Worm (Caenorhabditis elegans) whole organism, young adult: Measurements from ENCODE around the gene srw-77.
A peak's percentile ranks its signal among the peaks of the same experiment; 100 is the strongest.

Source experiments
- B0336.3 ChIP-seq: fragments of 200-800 bp; sonication (Bioruptor generic); IDR thresholded peaks from 2 replicates; pipeline ENCODE4 v1.3.6; 2022; ENCODE audit warnings: missing genetic modification characterization, missing compliant biosample characterization
- C06A6.2 ChIP-seq: fragments of 200-800 bp; sonication (Bioruptor generic); conservative IDR thresholded peaks from 2 replicates; pipeline ENCODE4 v1.3.6; 2022; ENCODE audit warnings: missing genetic modification characterization, missing compliant biosample characterization
- F22D6.2 ChIP-seq: sonication (generic microtip); optimal IDR thresholded peaks from 2 replicates; lab custom pipeline; 2016; ENCODE audit warnings: mild to moderate bottlenecking, missing genetic modification characterization, missing compliant biosample characterization
- F49E8.2 ChIP-seq: sonication (generic microtip); optimal IDR thresholded peaks from 3 replicates; lab custom pipeline; 2017; ENCODE audit warnings: missing genetic modification characterization, mild to moderate bottlenecking, missing compliant biosample characterization, antibody characterized with exemption, moderate library complexity; ENCODE audit not compliant: insufficient read depth
- F57C9.4 ChIP-seq: sonication (generic microtip); optimal IDR thresholded peaks from 2 replicates; lab custom pipeline; 2017; ENCODE audit warnings: mild to moderate bottlenecking, missing genetic modification characterization, missing compliant biosample characterization
- K11D2.4 ChIP-seq: fragments of 200-800 bp; sonication (Bioruptor generic); IDR thresholded peaks from 2 replicates; pipeline ENCODE4 v1.3.6; 2022; ENCODE audit warnings: missing genetic modification reagents, missing genetic modification characterization, missing compliant biosample characterization
- T07F8.4 ChIP-seq: sonication (generic microtip); optimal IDR thresholded peaks from 2 replicates; lab custom pipeline; 2016; ENCODE audit warnings: mild to moderate bottlenecking, missing genetic modification characterization, moderate library complexity, missing compliant biosample characterization
- T26A5.8 ChIP-seq: sonication (generic microtip); optimal IDR thresholded peaks from 2 replicates; lab custom pipeline; 2016; ENCODE audit warnings: missing genetic modification characterization, missing compliant biosample characterization
- Y56A3A.18 ChIP-seq: fragments of 200-800 bp; sonication (Bioruptor generic); IDR thresholded peaks from 2 replicates; pipeline ENCODE4 v1.3.6; 2022; ENCODE audit warnings: missing genetic modification reagents, missing genetic modification characterization, missing compliant biosample characterization
- Y79H2A.3 ChIP-seq: fragments of 200-800 bp; sonication (Bioruptor generic); conservative IDR thresholded peaks from 2 replicates; pipeline ENCODE4 v1.3.6; 2022; ENCODE audit warnings: missing genetic modification reagents, missing genetic modification characterization, missing compliant biosample characterization
- ZK185.1 ChIP-seq: sonication (generic microtip); optimal IDR thresholded peaks from 2 replicates; lab custom pipeline; 2016; ENCODE audit warnings: mild to moderate bottlenecking, missing genetic modification characterization, missing compliant biosample characterization; ENCODE audit not compliant: poor library complexity, severe bottlenecking
- akir-1 ChIP-seq: fragments of 200-800 bp; sonication (Bioruptor generic); optimal IDR thresholded peaks from 2 replicates; lab custom pipeline; 2018; ENCODE audit warnings: mild to moderate bottlenecking, missing genetic modification characterization, moderate library complexity, missing compliant biosample characterization
- ama-1 ChIP-seq, 3 experiments: fragments of 150-350 bp in 1 of 3; sonication (generic microtip) in 2 of 3; optimal IDR thresholded peaks; 2 replicates each; lab custom pipeline; 2014 to 2018; ENCODE audit warnings: missing biosample characterization in 2 of 3, missing genetic modification characterization in 2 of 3, missing genetic modification reagents in 2 of 3
- aptf-2 ChIP-seq: fragments of 200-800 bp; sonication (Bioruptor generic); conservative IDR thresholded peaks from 2 replicates; pipeline ENCODE4 v1.3.6; 2022; ENCODE audit warnings: missing genetic modification reagents, missing genetic modification characterization, missing compliant biosample characterization
- bed-2 ChIP-seq: fragments of 200-800 bp; sonication (Bioruptor generic); IDR thresholded peaks from 2 replicates; pipeline ENCODE4 v1.3.6; 2022; ENCODE audit warnings: missing genetic modification reagents, missing genetic modification characterization, missing compliant biosample characterization
- cebp-2 ChIP-seq: fragments of 200-800 bp; sonication (Bioruptor generic); IDR thresholded peaks from 2 replicates; pipeline ENCODE4 v1.3.6; 2022; ENCODE audit warnings: missing genetic modification characterization, missing compliant biosample characterization
- ceh-91 ChIP-seq: fragments of 200-800 bp; sonication (Bioruptor generic); IDR thresholded peaks from 2 replicates; pipeline ENCODE4 v1.3.6; 2022; ENCODE audit warnings: missing genetic modification reagents, missing genetic modification characterization, missing compliant biosample characterization
- die-1 ChIP-seq: sonication (generic microtip); optimal IDR thresholded peaks from 2 replicates; lab custom pipeline; 2016; ENCODE audit warnings: missing genotype, mild to moderate bottlenecking, missing genetic modification characterization, missing compliant biosample characterization
- dox-1 ChIP-seq: fragments of 200-800 bp; sonication (Bioruptor generic); IDR thresholded peaks from 2 replicates; pipeline ENCODE4 v1.3.6; 2022; ENCODE audit warnings: missing genetic modification reagents, missing genetic modification characterization, missing compliant biosample characterization
- efl-1 ChIP-seq: fragments of 150-350 bp; optimal IDR thresholded peaks from 2 replicates; lab custom pipeline; 2014; ENCODE audit warnings: missing biosample characterization, missing genetic modification reagents, missing genetic modification characterization
- hmg-1.2 ChIP-seq: fragments of 200-800 bp; sonication (Bioruptor generic); IDR thresholded peaks from 2 replicates; pipeline ENCODE4 v1.3.6; 2022; ENCODE audit warnings: missing genetic modification reagents, missing genetic modification characterization, missing compliant biosample characterization
- lin-40 ChIP-seq: sonication (generic microtip); optimal IDR thresholded peaks from 2 replicates; lab custom pipeline; 2016; ENCODE audit warnings: missing genetic modification characterization, mild to moderate bottlenecking, missing compliant biosample characterization, missing genotype, missing genetic modification reagents
- lsy-27 ChIP-seq: sonication (generic microtip); optimal IDR thresholded peaks from 2 replicates; lab custom pipeline; 2017; ENCODE audit warnings: missing genetic modification characterization, mild to moderate bottlenecking, missing compliant biosample characterization, antibody characterized with exemption, missing genotype, borderline replicate concordance; ENCODE audit not compliant: insufficient read depth
- madf-10 ChIP-seq: sonication (generic microtip); optimal IDR thresholded peaks from 2 replicates; lab custom pipeline; 2016; ENCODE audit warnings: mild to moderate bottlenecking, missing genetic modification characterization, missing compliant biosample characterization
- mcd-1 ChIP-seq: fragments of 200-800 bp; sonication (Bioruptor generic); IDR thresholded peaks from 2 replicates; pipeline ENCODE4 v1.3.6; 2022; ENCODE audit warnings: missing genetic modification reagents, missing genetic modification characterization, missing compliant biosample characterization
- mel-28 ChIP-seq: sonication (generic microtip); optimal IDR thresholded peaks from 2 replicates; lab custom pipeline; 2016; ENCODE audit warnings: borderline replicate concordance, mild to moderate bottlenecking, missing genetic modification characterization, missing compliant biosample characterization
- mes-4 ChIP-seq: sonication (generic microtip); optimal IDR thresholded peaks from 2 replicates; lab custom pipeline; 2016; ENCODE audit warnings: missing genotype, missing genetic modification characterization, missing compliant biosample characterization
- nfya-2 ChIP-seq: fragments of 200-800 bp; sonication (Bioruptor generic); IDR thresholded peaks from 2 replicates; pipeline ENCODE4 v1.3.6; 2022; ENCODE audit warnings: missing genetic modification reagents, missing genetic modification characterization, missing compliant biosample characterization
- nfyb-1 ChIP-seq: fragments of 200-800 bp; sonication (Bioruptor generic); IDR thresholded peaks from 2 replicates; pipeline ENCODE4 v1.3.6; 2022; ENCODE audit warnings: missing genetic modification reagents, missing genetic modification characterization, missing compliant biosample characterization
- nhr-120 ChIP-seq: fragments of 200-800 bp; sonication (Bioruptor generic); IDR thresholded peaks from 2 replicates; pipeline ENCODE4 v1.3.6; 2022; ENCODE audit warnings: missing genetic modification characterization, missing compliant biosample characterization
- nhr-27 ChIP-seq: fragments of 200-800 bp; sonication (Bioruptor generic); optimal IDR thresholded peaks from 2 replicates; lab custom pipeline; 2018; ENCODE audit warnings: mild to moderate bottlenecking, missing genetic modification characterization, moderate library complexity, missing compliant biosample characterization
- pha-4 ChIP-seq: fragments of 150-350 bp; sonication (generic microtip); optimal IDR thresholded peaks from 2 replicates; lab custom pipeline; 2014; ENCODE audit warnings: missing biosample characterization, missing genetic modification reagents, missing genetic modification characterization
- rpc-1 ChIP-seq, 2 experiments: fragments of 150-350 bp in 1 of 2; sonication (generic microtip) in 1 of 2; optimal IDR thresholded peaks; 2 replicates each; lab custom pipeline; 2014 to 2018; ENCODE audit warnings: missing biosample characterization in 1 of 2, missing genetic modification characterization in 1 of 2, missing genetic modification reagents in 1 of 2, missing genotype in 1 of 2
- sea-2 ChIP-seq: fragments of 200-800 bp; sonication (Bioruptor generic); IDR thresholded peaks from 2 replicates; pipeline ENCODE4 v1.3.6; 2022; ENCODE audit warnings: missing genetic modification characterization, missing compliant biosample characterization
- snpc-1.1 ChIP-seq: sonication (generic microtip); optimal IDR thresholded peaks from 2 replicates; lab custom pipeline; 2017; ENCODE audit warnings: missing genetic modification characterization, mild to moderate bottlenecking, missing compliant biosample characterization, antibody characterized with exemption, moderate library complexity, missing genotype, missing genetic modification reagents; ENCODE audit not compliant: insufficient read depth
- snpc-1.3 ChIP-seq: sonication (generic microtip); optimal IDR thresholded peaks from 2 replicates; lab custom pipeline; 2017; ENCODE audit warnings: missing genetic modification characterization, mild to moderate bottlenecking, missing compliant biosample characterization, antibody characterized with exemption, moderate library complexity, missing genotype, missing genetic modification reagents; ENCODE audit not compliant: insufficient read depth
- somi-1 ChIP-seq: fragments of 200-800 bp; sonication (Bioruptor generic); optimal IDR thresholded peaks from 2 replicates; lab custom pipeline; 2018; ENCODE audit warnings: mild to moderate bottlenecking, missing genetic modification characterization, missing compliant biosample characterization
- unc-130 ChIP-seq: sonication (generic microtip); optimal IDR thresholded peaks from 2 replicates; lab custom pipeline; 2016; ENCODE audit warnings: missing genetic modification reagents, missing genetic modification characterization, missing compliant biosample characterization
- zfh-2 ChIP-seq: fragments of 200-800 bp; sonication (Bioruptor generic); conservative IDR thresholded peaks from 2 replicates; pipeline ENCODE4 v1.3.6; 2022; ENCODE audit warnings: missing genetic modification reagents, missing genetic modification characterization, missing compliant biosample characterization
- zim-3 ChIP-seq: sonication (generic microtip); optimal IDR thresholded peaks from 2 replicates; lab custom pipeline; 2017; ENCODE audit warnings: mild to moderate bottlenecking, missing genetic modification characterization, moderate library complexity, missing compliant biosample characterization
- ztf-26 ChIP-seq: sonication (generic microtip); optimal IDR thresholded peaks from 2 replicates; lab custom pipeline; 2017; ENCODE audit warnings: missing genetic modification characterization, missing compliant biosample characterization
- ztf-28 ChIP-seq: fragments of 200-800 bp; sonication (Bioruptor generic); IDR thresholded peaks from 2 replicates; pipeline ENCODE4 v1.3.6; 2022; ENCODE audit warnings: missing genetic modification reagents, missing genetic modification characterization, missing compliant biosample characterization
- ztf-6 ChIP-seq: fragments of 200-800 bp; sonication (Bioruptor generic); IDR thresholded peaks from 2 replicates; pipeline ENCODE4 v1.3.6; 2022; ENCODE audit warnings: missing genetic modification reagents, missing genetic modification characterization, missing compliant biosample characterization

Gene srw-77

DNA sequence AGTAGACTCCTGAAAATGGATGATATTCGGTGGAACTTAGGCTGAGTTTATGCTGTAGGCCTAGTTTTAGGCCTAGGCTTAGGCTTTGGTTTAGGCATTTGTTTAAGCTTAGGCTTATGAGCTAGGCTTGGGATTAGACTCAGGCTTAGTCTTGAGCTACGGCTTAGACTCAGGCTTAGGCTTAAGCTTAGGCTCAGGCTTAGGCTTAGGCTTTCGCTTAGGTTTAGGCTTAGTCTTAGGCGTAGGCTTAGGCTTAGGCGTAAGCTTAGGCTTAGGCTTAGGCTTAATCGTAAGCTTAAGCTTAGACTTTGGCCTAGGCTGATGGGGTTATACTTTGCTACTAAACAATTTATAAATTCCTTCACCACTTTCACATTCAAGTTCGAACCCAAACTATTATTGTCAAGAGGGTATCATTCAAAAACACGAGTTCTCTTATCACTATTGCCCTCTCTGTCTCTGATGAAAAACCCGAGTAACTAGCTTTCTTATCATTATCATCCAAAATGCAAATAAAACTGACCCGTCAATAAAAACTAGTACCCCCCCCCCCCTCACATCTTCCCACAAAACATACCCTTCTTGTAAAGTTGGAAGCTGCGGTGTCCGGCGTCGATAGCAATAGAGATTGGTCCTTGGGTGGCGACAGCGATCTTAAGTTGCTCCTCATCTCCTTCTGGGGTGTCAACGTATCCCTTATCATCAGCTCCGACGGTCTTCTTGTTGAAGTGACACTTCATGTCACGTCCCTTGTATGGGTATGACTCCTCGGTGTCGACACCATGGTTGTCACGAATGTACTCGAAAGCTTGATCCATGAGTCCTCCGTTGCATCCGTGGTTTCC is 50.3 kb downstream of the srw-77 start (continued):
- TF ChIP-seq rpc-1 (optimal IDR thresholded peaks at IDR 0.05; lab: Kevin White, UChicago) (no peak), rpc-1 (tag; optimal IDR thresholded peaks at IDR 0.05; lab: Kevin White, UChicago) (no peak), K11D2.4 (GFP tag; lab: Robert Waterston, UW) (no peak), sea-2 (GFP tag; lab: Robert Waterston, UW) (no peak), pha-4 (tag; lab: Kevin White, UChicago) (peak; percentile 53), cebp-2 (GFP tag; lab: Robert Waterston, UW) (no peak), bed-2 (no peak), ztf-6 (GFP tag; lab: Robert Waterston, UW) (no peak), die-1 (tag; lab: Kevin White, UChicago) (no peak), zim-3 (peak; percentile 6), B0336.3 (GFP tag; lab: Robert Waterston, UW) (0 out of 2 replicates have a peak, but pooled peaks have one; percentile 1), T07F8.4 (tag; lab: Kevin White, UChicago) (no peak), Y56A3A.18 (peak; percentile 40), F22D6.2 (tag; lab: Kevin White, UChicago) (no peak), nfya-2 (no peak), snpc-1.3 (no peak), ZK185.1 (tag; lab: Kevin White, UChicago) (peak; percentile 34), somi-1 (GFP tag; lab: Kevin White, UChicago) (no peak), T26A5.8 (no peak), mel-28 (tag; lab: Kevin White, UChicago) (no peak), ceh-91 (GFP tag; lab: Robert Waterston, UW) (no peak), zfh-2 (GFP tag; lab: Robert Waterston, UW) (no peak), ztf-26 (tag; lab: Kevin White, UChicago) (no peak), madf-10 (no peak), snpc-1.1 (tag; lab: Kevin White, UChicago) (no peak), F49E8.2 (tag; lab: Kevin White, UChicago) (no peak), efl-1 (GFP tag; lab: Kevin White, UChicago) (no peak), Y79H2A.3 (GFP tag; lab: Robert Waterston, UW) (no peak), ama-1 (optimal IDR thresholded peaks at IDR 0.05; lab: Kevin White, UChicago) (no peak), ama-1 (GFP tag; optimal IDR thresholded peaks at IDR 0.05; lab: Kevin White, UChicago) (no peak), dox-1 (no peak), nhr-27 (no peak), mes-4 (no peak), nhr-120 (GFP tag; lab: Robert Waterston, UW) (no peak), ztf-28 (GFP tag; lab: Robert Waterston, UW) (no peak), unc-130 (GFP tag; lab: Kevin White, UChicago) (no peak), C06A6.2 (GFP tag; lab: Robert Waterston, UW) (no peak), hmg-1.2 (GFP tag; lab: Robert Waterston, UW) (0 out of 2 replicates have a peak, but pooled peaks have one; percentile 8), mcd-1 (GFP tag; lab: Robert Waterston, UW) (no peak), lsy-27 (tag; lab: Kevin White, UChicago) (no peak), lin-40 (no peak), akir-1 (no peak), nfyb-1 (GFP tag; lab: Robert Waterston, UW) (no peak), aptf-2 (GFP tag; lab: Robert Waterston, UW) (no peak), F57C9.4 (tag; lab: Kevin White, UChicago) (no peak)
- TF ChIP-seq, all 124 proteins: peak for 20
